Worm (Caenorhabditis elegans) whole organism, late embryonic: Measurements from ENCODE around the gene str-19.

ENCODE experiments used
- C08G9.2 ChIP-seq: sonication (generic microtip); optimal IDR thresholded peaks from 2 replicates; lab custom pipeline; 2016; ENCODE audit warnings: mild to moderate bottlenecking, missing genetic modification characterization, moderate library complexity, missing compliant biosample characterization
- C38D4.7 ChIP-seq: fragments of 200-800 bp; sonication (Bioruptor generic); optimal IDR thresholded peaks from 2 replicates; lab custom pipeline; 2018; ENCODE audit warnings: mild to moderate bottlenecking, missing genetic modification characterization, moderate library complexity, missing compliant biosample characterization
- F13H6.1 ChIP-seq: sonication (generic microtip); optimal IDR thresholded peaks from 2 replicates; lab custom pipeline; 2016; ENCODE audit warnings: missing genetic modification characterization, missing compliant biosample characterization
- K02D7.2 ChIP-seq: sonication (generic microtip); optimal IDR thresholded peaks from 2 replicates; lab custom pipeline; 2017; ENCODE audit warnings: mild to moderate bottlenecking, missing genetic modification characterization, missing compliant biosample characterization
- Y22D7AL.16 ChIP-seq: sonication (generic microtip); optimal IDR thresholded peaks from 2 replicates; lab custom pipeline; 2016; ENCODE audit warnings: missing genetic modification characterization, missing compliant biosample characterization
- ahr-1 ChIP-seq: sonication (generic microtip); optimal IDR thresholded peaks from 2 replicates; lab custom pipeline; 2016; ENCODE audit warnings: missing genetic modification characterization, missing compliant biosample characterization
- ama-1 ChIP-seq: fragments of 150-350 bp; optimal IDR thresholded peaks from 2 replicates; lab custom pipeline; 2014
- ceh-18 ChIP-seq: sonication (generic microtip); optimal IDR thresholded peaks from 2 replicates; lab custom pipeline; 2016; ENCODE audit warnings: missing genetic modification characterization, missing compliant biosample characterization
- ceh-19 ChIP-seq: fragments of 200-800 bp; sonication (Bioruptor generic); optimal IDR thresholded peaks from 2 replicates; lab custom pipeline; 2018; ENCODE audit warnings: mild to moderate bottlenecking, missing genetic modification characterization, missing compliant biosample characterization
- ceh-2 ChIP-seq: sonication (generic microtip); optimal IDR thresholded peaks from 2 replicates; lab custom pipeline; 2016; ENCODE audit warnings: missing genotype, missing genetic modification characterization, missing compliant biosample characterization
- ceh-30 ChIP-seq: fragments of 150-350 bp; optimal IDR thresholded peaks from 2 replicates; lab custom pipeline; 2014; ENCODE audit warnings: missing biosample characterization, missing genetic modification characterization
- ceh-31 ChIP-seq: sonication (generic microtip); optimal IDR thresholded peaks from 2 replicates; lab custom pipeline; 2016; ENCODE audit warnings: missing genetic modification characterization, missing compliant biosample characterization
- ceh-34 ChIP-seq: sonication (generic microtip); optimal IDR thresholded peaks from 2 replicates; lab custom pipeline; 2016; ENCODE audit warnings: mild to moderate bottlenecking, missing genetic modification characterization, missing compliant biosample characterization
- ceh-45 ChIP-seq: fragments of 200-800 bp; sonication (Bioruptor generic); IDR thresholded peaks from 2 replicates; pipeline ENCODE4 v1.3.6; 2022; ENCODE audit warnings: missing genetic modification reagents, missing genetic modification characterization, missing compliant biosample characterization
- ceh-6 ChIP-seq: fragments of 200-800 bp; sonication (Bioruptor generic); optimal IDR thresholded peaks from 2 replicates; lab custom pipeline; 2018; ENCODE audit warnings: mild to moderate bottlenecking, missing genetic modification characterization, missing compliant biosample characterization
- che-1 ChIP-seq: sonication (generic microtip); optimal IDR thresholded peaks from 2 replicates; lab custom pipeline; 2016; ENCODE audit warnings: mild to moderate bottlenecking, missing genetic modification characterization, missing compliant biosample characterization
- dmd-4 ChIP-seq: sonication (generic microtip); optimal IDR thresholded peaks from 2 replicates; lab custom pipeline; 2016; ENCODE audit warnings: borderline replicate concordance, missing genetic modification characterization, missing compliant biosample characterization
- elt-2 ChIP-seq: sonication (generic microtip); optimal IDR thresholded peaks from 2 replicates; lab custom pipeline; 2016; ENCODE audit warnings: missing genetic modification reagents, missing genetic modification characterization, missing compliant biosample characterization
- ets-4 ChIP-seq: sonication (generic microtip); optimal IDR thresholded peaks from 2 replicates; lab custom pipeline; 2016; ENCODE audit warnings: missing genetic modification characterization, missing compliant biosample characterization
- eyg-1 ChIP-seq: sonication (generic microtip); optimal IDR thresholded peaks from 2 replicates; lab custom pipeline; 2016; ENCODE audit warnings: missing genotype, missing genetic modification characterization, missing compliant biosample characterization
- fax-1 ChIP-seq: sonication (generic microtip); optimal IDR thresholded peaks from 2 replicates; lab custom pipeline; 2016; ENCODE audit warnings: missing genotype, missing genetic modification characterization, missing compliant biosample characterization
- fkh-10 ChIP-seq: fragments of 150-350 bp; optimal IDR thresholded peaks from 2 replicates; lab custom pipeline; 2014; ENCODE audit warnings: missing biosample characterization, missing genetic modification reagents, missing genetic modification characterization
- fkh-6 ChIP-seq: sonication (generic microtip); optimal IDR thresholded peaks from 2 replicates; lab custom pipeline; 2016; ENCODE audit warnings: missing genetic modification characterization, missing compliant biosample characterization
- hlh-15 ChIP-seq: sonication (generic microtip); optimal IDR thresholded peaks from 2 replicates; lab custom pipeline; 2016; ENCODE audit warnings: missing genetic modification characterization, missing compliant biosample characterization
- hlh-30 ChIP-seq: sonication (generic microtip); optimal IDR thresholded peaks from 2 replicates; lab custom pipeline; 2017; ENCODE audit warnings: antibody characterized with exemption, missing genetic modification characterization, missing compliant biosample characterization; ENCODE audit not compliant: insufficient read depth
- hlh-6 ChIP-seq: sonication (generic microtip); optimal IDR thresholded peaks from 2 replicates; lab custom pipeline; 2016; ENCODE audit warnings: missing genotype, missing genetic modification characterization, missing compliant biosample characterization
- hlh-8 ChIP-seq: sonication (generic microtip); optimal IDR thresholded peaks from 2 replicates; lab custom pipeline; 2016; ENCODE audit warnings: missing genotype, missing genetic modification characterization, missing compliant biosample characterization
- lim-6 ChIP-seq: sonication (generic microtip); optimal IDR thresholded peaks from 2 replicates; lab custom pipeline; 2016; ENCODE audit warnings: missing genetic modification characterization, missing compliant biosample characterization
- nhr-232 ChIP-seq: sonication (generic microtip); optimal IDR thresholded peaks from 2 replicates; lab custom pipeline; 2016; ENCODE audit warnings: missing genetic modification characterization, missing compliant biosample characterization
- odd-2 ChIP-seq: sonication (generic microtip); optimal IDR thresholded peaks from 2 replicates; lab custom pipeline; 2017; ENCODE audit warnings: antibody characterized with exemption, mild to moderate bottlenecking, missing genetic modification characterization, missing compliant biosample characterization
- pat-9 ChIP-seq: fragments of 200-800 bp; sonication (Bioruptor generic); optimal IDR thresholded peaks from 2 replicates; lab custom pipeline; 2018; ENCODE audit warnings: mild to moderate bottlenecking, missing genetic modification characterization, moderate library complexity, missing compliant biosample characterization
- pha-2 ChIP-seq: sonication (generic microtip); optimal IDR thresholded peaks from 2 replicates; lab custom pipeline; 2017; ENCODE audit warnings: mild to moderate bottlenecking, missing genetic modification characterization, missing compliant biosample characterization
- pha-4 ChIP-seq: fragments of 150-350 bp; optimal IDR thresholded peaks from 2 replicates; lab custom pipeline; 2018; ENCODE audit warnings: missing biosample characterization, missing genetic modification reagents, missing genetic modification characterization
- pqm-1 ChIP-seq: sonication (generic microtip); optimal IDR thresholded peaks from 2 replicates; lab custom pipeline; 2016; ENCODE audit warnings: missing genetic modification characterization, missing compliant biosample characterization
- pros-1 ChIP-seq: fragments of 150-350 bp; optimal IDR thresholded peaks from 2 replicates; lab custom pipeline; 2014; ENCODE audit warnings: missing biosample characterization, missing genetic modification reagents, missing genetic modification characterization
- ref-2 ChIP-seq: sonication (generic microtip); optimal IDR thresholded peaks from 2 replicates; lab custom pipeline; 2016; ENCODE audit warnings: missing genetic modification characterization, missing compliant biosample characterization
- rnt-1 ChIP-seq: sonication (generic microtip); optimal IDR thresholded peaks from 2 replicates; lab custom pipeline; 2016; ENCODE audit warnings: missing genetic modification characterization, missing compliant biosample characterization
- sdc-2 ChIP-seq: sonication (generic microtip); optimal IDR thresholded peaks from 2 replicates; lab custom pipeline; 2016; ENCODE audit warnings: missing genotype, missing genetic modification characterization, missing compliant biosample characterization
- sox-2 ChIP-seq: fragments of 200-800 bp; sonication (Bioruptor generic); IDR thresholded peaks from 2 replicates; pipeline ENCODE4 v1.3.6; 2022; ENCODE audit warnings: missing genetic modification reagents, missing genetic modification characterization, missing compliant biosample characterization
- syd-9 ChIP-seq: sonication (generic microtip); optimal IDR thresholded peaks from 2 replicates; lab custom pipeline; 2016; ENCODE audit warnings: mild to moderate bottlenecking, missing genetic modification characterization, moderate library complexity, missing compliant biosample characterization
- tbx-2 ChIP-seq: sonication (generic microtip); optimal IDR thresholded peaks from 2 replicates; lab custom pipeline; 2016; ENCODE audit warnings: missing genetic modification characterization, missing compliant biosample characterization
- ttx-3 ChIP-seq: sonication (generic microtip); optimal IDR thresholded peaks from 2 replicates; lab custom pipeline; 2016; ENCODE audit warnings: missing genetic modification reagents, missing genetic modification characterization, missing compliant biosample characterization
- unc-3 ChIP-seq, 2 experiments: fragments of 200-800 bp in 1 of 2; sonication (Bioruptor generic) in 1 of 2; sonication (generic microtip) in 1 of 2; conservative IDR thresholded peaks in 1 of 2; optimal IDR thresholded peaks in 1 of 2; 2 replicates each; pipeline versions ENCODE4 v1.3.6 to Lab custom; 2016 to 2022; ENCODE audit warnings: missing compliant biosample characterization in 2 of 2, missing genetic modification characterization in 2 of 2, missing genetic modification reagents in 1 of 2
- unc-42 ChIP-seq: sonication (generic microtip); optimal IDR thresholded peaks from 2 replicates; lab custom pipeline; 2016; ENCODE audit warnings: missing genotype, missing genetic modification characterization, missing compliant biosample characterization
- unc-86 ChIP-seq: sonication (generic microtip); optimal IDR thresholded peaks from 2 replicates; lab custom pipeline; 2016; ENCODE audit warnings: missing genetic modification characterization, missing compliant biosample characterization
- zip-5 ChIP-seq: sonication (generic microtip); optimal IDR thresholded peaks from 2 replicates; lab custom pipeline; 2016; ENCODE audit warnings: missing genetic modification characterization, missing compliant biosample characterization

Gene str-19

DNA sequence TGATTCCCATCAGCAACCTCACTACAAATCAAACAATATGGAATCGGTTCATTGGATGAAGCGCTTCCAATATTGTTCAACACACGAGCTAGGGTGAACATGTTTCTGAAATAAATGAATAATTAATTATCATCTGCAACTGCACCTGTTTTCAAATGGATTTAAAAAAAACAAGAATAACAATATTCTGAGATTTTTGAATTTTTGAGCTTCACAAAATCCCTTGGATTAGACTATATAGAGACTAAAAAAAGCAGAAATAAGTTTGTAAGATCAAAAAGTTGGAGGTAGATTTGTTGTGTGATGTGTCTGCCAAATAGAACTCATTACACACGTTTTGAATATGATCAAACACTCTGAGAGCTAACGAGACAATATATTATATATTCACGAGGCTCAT, 44.5 kb downstream of the str-19 start, which contains the start of gene nhr-199:
Gene nhr-199, minus strand, starts transcription at position 101 of the 400 bp plus-strand sequence.
- TF ChIP-seq pha-4 (tag; lab: Kevin White, UChicago) (no peak), eyg-1 (tag; lab: Kevin White, UChicago) (no peak), rnt-1 (tag; lab: Kevin White, UChicago) (no peak), Y22D7AL.16 (no peak), C08G9.2 (tag; lab: Kevin White, UChicago) (no peak), ceh-30 (tag; lab: Kevin White, UChicago) (no peak), ama-1 (lab: Kevin White, UChicago) (no peak), dmd-4 (tag; lab: Kevin White, UChicago) (no peak), unc-86 (tag; lab: Kevin White, UChicago) (no peak), ceh-19 (GFP tag; lab: Kevin White, UChicago) (no peak), fkh-6 (tag; lab: Kevin White, UChicago) (no peak), pat-9 (tag; lab: Kevin White, UChicago) (no peak), K02D7.2 (tag; lab: Kevin White, UChicago) (no peak), lim-6 (tag; lab: Kevin White, UChicago) (no peak), unc-3 (GFP tag; conservative IDR thresholded peaks at IDR 0.05; lab: Robert Waterston, UW) (no peak), unc-3 (tag; optimal IDR thresholded peaks at IDR 0.05; lab: Kevin White, UChicago) (no peak), tbx-2 (tag; lab: Kevin White, UChicago) (no peak)

ce11 chrV:15698099-15698498, 46.2 kb downstream of the str-19 start, which contains the start of gene srx-29:
TSS of gene srx-29 (minus strand) at chrV:15698199.
- TF ChIP-seq eyg-1 (tag; lab: Kevin White, UChicago) = no peak
- no peak for TF ChIP-seq pha-2 (tag; lab: Kevin White, UChicago)
- no peak for TF ChIP-seq ceh-30 (tag; lab: Kevin White, UChicago)
- TF ChIP-seq Y22D7AL.16 = no peak
- TF ChIP-seq dmd-4 (tag; lab: Kevin White, UChicago) = no peak
- TF ChIP-seq ceh-34 (tag; lab: Kevin White, UChicago) = no peak
- TF ChIP-seq hlh-6 (tag; lab: Kevin White, UChicago) = no peak
- TF ChIP-seq fax-1 = no peak
- TF ChIP-seq ceh-31 (tag; lab: Kevin White, UChicago) = no peak
- TF ChIP-seq rnt-1 (tag; lab: Kevin White, UChicago) = no peak
- no peak for TF ChIP-seq pros-1 (tag; lab: Kevin White, UChicago)
- TF ChIP-seq C38D4.7 (GFP tag; lab: Kevin White, UChicago) = no peak
- TF ChIP-seq ceh-18 = no peak
- TF ChIP-seq hlh-8 (tag; lab: Kevin White, UChicago) = no peak
- no peak for TF ChIP-seq ceh-2
- no peak for TF ChIP-seq ets-4
- TF ChIP-seq ahr-1 (tag; lab: Kevin White, UChicago) = no peak
- TF ChIP-seq F13H6.1 (tag; lab: Kevin White, UChicago) = no peak
- TF ChIP-seq unc-42 (tag; lab: Kevin White, UChicago) = no peak
- TF ChIP-seq nhr-232 (tag; lab: Kevin White, UChicago) = no peak
- TF ChIP-seq, all 69 proteins: peak for 0

DNA sequence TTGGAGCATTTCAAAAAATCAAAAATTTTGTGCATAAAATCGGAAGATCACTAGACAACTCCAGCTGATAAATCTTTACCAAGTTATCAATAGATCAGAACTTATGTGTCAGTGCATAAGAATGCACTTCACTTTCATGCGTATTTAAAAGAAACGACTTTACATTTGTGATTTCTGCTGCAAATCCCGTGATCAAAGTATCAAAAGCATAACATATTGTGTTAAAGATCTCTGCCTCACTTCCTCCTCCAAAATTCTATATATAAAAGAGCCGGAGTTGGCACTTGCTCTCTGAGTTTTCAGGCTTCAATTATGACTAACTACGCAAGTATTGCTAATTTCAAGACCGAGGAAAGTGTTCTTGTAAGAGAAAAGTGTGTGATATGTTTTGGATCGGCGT, 50.6 kb downstream of the str-19 start, which contains the start of gene nhr-198:
Gene nhr-198, plus strand, starts transcription at position 313 of the 400 bp plus-strand sequence.
- TF ChIP-seq ama-1 (lab: Kevin White, UChicago) (no peak), dmd-4 (tag; lab: Kevin White, UChicago) (no peak), pqm-1 (no peak), zip-5 (tag; lab: Kevin White, UChicago) (no peak), ceh-45 (GFP tag; lab: Robert Waterston, UW) (no peak), hlh-8 (tag; lab: Kevin White, UChicago) (no peak), ttx-3 (tag; lab: Kevin White, UChicago) (no peak), ref-2 (tag; lab: Kevin White, UChicago) (no peak), hlh-15 (tag; lab: Kevin White, UChicago) (no peak), hlh-30 (tag; lab: Kevin White, UChicago) (no peak), odd-2 (tag; lab: Kevin White, UChicago) (no peak), sdc-2 (tag; lab: Kevin White, UChicago) (no peak), syd-9 (tag; lab: Kevin White, UChicago) (no peak), fkh-10 (no peak), che-1 (tag; lab: Kevin White, UChicago) (no peak), elt-2 (tag; lab: Kevin White, UChicago) (no peak), nhr-232 (tag; lab: Kevin White, UChicago) (no peak), ceh-6 (GFP tag; lab: Kevin White, UChicago) (no peak), sox-2 (GFP tag; lab: Robert Waterston, UW) (no peak)
